Fruit fly (Drosophila melanogaster) whole organism, pupa: ENCODE measurements around the gene CSN8.

Experiments
- CG10348 ChIP-seq: fragments of 200-800 bp; sonication (Bioruptor generic); IDR thresholded peaks from 2 replicates; pipeline ENCODE4 v1.3.6; 2022; ENCODE audit warnings: missing biosample characterization, missing genetic modification characterization
- CG12605 ChIP-seq: fragments of 200-800 bp; sonication (Bioruptor generic); IDR thresholded peaks from 2 replicates; pipeline ENCODE4 v1.3.6; 2022; ENCODE audit warnings: missing biosample characterization, missing genetic modification characterization
- CG13204 ChIP-seq: fragments of 200-800 bp; sonication (Bioruptor generic); optimal IDR thresholded peaks from 2 replicates; lab custom pipeline; 2018; ENCODE audit warnings: missing biosample characterization, mild to moderate bottlenecking, missing genetic modification characterization, moderate library complexity
- CG14655 ChIP-seq: fragments of 200-800 bp; sonication (Bioruptor generic); optimal IDR thresholded peaks from 3 replicates; lab custom pipeline; 2017; ENCODE audit warnings: mild to moderate bottlenecking, missing biosample characterization, missing genetic modification reagents, missing genetic modification characterization
- CG15710 ChIP-seq: fragments of 200-800 bp; sonication (Bioruptor generic); optimal IDR thresholded peaks from 2 replicates; lab custom pipeline; 2018; ENCODE audit warnings: missing biosample characterization, mild to moderate bottlenecking, missing genetic modification characterization, moderate library complexity
- CG17806 ChIP-seq: fragments of 200-800 bp; sonication (Bioruptor generic); optimal IDR thresholded peaks from 2 replicates; lab custom pipeline; 2018; ENCODE audit warnings: missing biosample characterization, mild to moderate bottlenecking, missing genetic modification characterization, moderate library complexity
- CG32121 ChIP-seq: fragments of 200-800 bp; sonication (Bioruptor generic); IDR thresholded peaks from 2 replicates; pipeline ENCODE4 v1.3.6; 2022; ENCODE audit warnings: missing biosample characterization, missing genetic modification characterization
- CG34367 ChIP-seq: fragments of 200-800 bp; sonication (Bioruptor generic); optimal IDR thresholded peaks from 2 replicates; lab custom pipeline; 2018; ENCODE audit warnings: missing biosample characterization, mild to moderate bottlenecking, missing genetic modification characterization
- CG4496 ChIP-seq: fragments of 200-800 bp; sonication (Bioruptor generic); IDR thresholded peaks from 3 replicates; pipeline ENCODE4 v1.3.6; 2022; ENCODE audit warnings: missing biosample characterization, missing genetic modification characterization
- CG8159 ChIP-seq: fragments of 200-800 bp; sonication (Bioruptor generic); optimal IDR thresholded peaks from 3 replicates; lab custom pipeline; 2018; ENCODE audit warnings: missing biosample characterization, mild to moderate bottlenecking, missing genetic modification characterization, moderate library complexity
- CG8301 ChIP-seq: fragments of 200-800 bp; sonication (Bioruptor generic); optimal IDR thresholded peaks from 2 replicates; lab custom pipeline; 2018; ENCODE audit warnings: missing biosample characterization, mild to moderate bottlenecking, missing genetic modification characterization
- CG9948 ChIP-seq: fragments of 200-800 bp; sonication (Bioruptor generic); optimal IDR thresholded peaks from 2 replicates; lab custom pipeline; 2018; ENCODE audit warnings: missing biosample characterization, mild to moderate bottlenecking, missing genetic modification characterization, moderate library complexity
- D1 ChIP-seq: fragments of 200-800 bp; sonication (Bioruptor generic); optimal IDR thresholded peaks from 2 replicates; lab custom pipeline; 2018; ENCODE audit warnings: missing biosample characterization, mild to moderate bottlenecking, missing genetic modification characterization, moderate library complexity
- EcR ChIP-seq: fragments of 200-800 bp; sonication (Bioruptor generic); optimal IDR thresholded peaks from 3 replicates; lab custom pipeline; 2019; ENCODE audit warnings: missing biosample characterization, missing genetic modification characterization, mild to moderate bottlenecking, moderate library complexity, missing genetic modification reagents
- Ets98B ChIP-seq: fragments of 200-800 bp; sonication (Bioruptor generic); IDR thresholded peaks from 2 replicates; pipeline ENCODE4 v1.3.6; 2022; ENCODE audit warnings: missing biosample characterization, missing genetic modification characterization
- Pif1A ChIP-seq: fragments of 200-800 bp; sonication (Bioruptor generic); optimal IDR thresholded peaks from 3 replicates; lab custom pipeline; 2016; ENCODE audit warnings: missing biosample characterization, missing genetic modification characterization
- Pif1B ChIP-seq: fragments of 200-800 bp; sonication (Bioruptor generic); optimal IDR thresholded peaks from 3 replicates; lab custom pipeline; 2016; ENCODE audit warnings: missing biosample characterization, missing genetic modification characterization
- Snoo ChIP-seq: fragments of 200-800 bp; sonication (Bioruptor generic); optimal IDR thresholded peaks from 3 replicates; lab custom pipeline; 2017; ENCODE audit warnings: missing biosample characterization, mild to moderate bottlenecking, missing genetic modification characterization, inconsistent platforms
- fd96Ca ChIP-seq: fragments of 200-800 bp; sonication (Bioruptor generic); IDR thresholded peaks from 3 replicates; pipeline ENCODE4 v1.3.6; 2022; ENCODE audit warnings: missing biosample characterization, missing genetic modification characterization
- gl ChIP-seq: fragments of 200-800 bp; sonication (Bioruptor generic); optimal IDR thresholded peaks from 2 replicates; lab custom pipeline; 2018; ENCODE audit warnings: missing biosample characterization, mild to moderate bottlenecking, missing genetic modification characterization
- rn ChIP-seq: fragments of 200-800 bp; sonication (Bioruptor generic); IDR thresholded peaks from 2 replicates; pipeline ENCODE4 v1.3.6; 2022; ENCODE audit warnings: missing biosample characterization, missing genetic modification characterization

Gene CSN8

dm6 chr2L:8376717-8377116 is 12.1 kb downstream of the CSN8 start, which contains the start of the genes CG13390 and CG17294:
Gene CG13390, minus strand, starts transcription at chr2L:8376797.
Gene CG17294, plus strand, starts transcription at chr2L:8377035.
- TF ChIP-seq CG10348 (GFP tag; lab: Robert Waterston, UW), result peak; percentile 97
- peak; percentile 98 for TF ChIP-seq CG13204 (GFP tag; lab: Kevin White, UChicago)
- TF ChIP-seq fd96Ca (GFP tag; lab: Robert Waterston, UW), result peak; percentile 96
- TF ChIP-seq CG4496 (GFP tag; lab: Robert Waterston, UW), result peak; percentile 100
- peak; percentile 100 for TF ChIP-seq CG8159 (tag; lab: Kevin White, UChicago)
- peak; percentile 99 for TF ChIP-seq D1 (tag; lab: Kevin White, UChicago)
- peak; percentile 100 for TF ChIP-seq Snoo (tag; lab: Kevin White, UChicago)
- TF ChIP-seq CG9948 (tag; lab: Kevin White, UChicago), result peak; percentile 100
- peak; percentile 99 for TF ChIP-seq CG34367 (tag; lab: Kevin White, UChicago)
- peak; percentile 100 for TF ChIP-seq CG17806 (tag; lab: Kevin White, UChicago)
- peak; percentile 99 for TF ChIP-seq rn (GFP tag; lab: Robert Waterston, UW)
- TF ChIP-seq CG8301 (tag; lab: Kevin White, UChicago), result peak; percentile 99
- peak; percentile 100 for TF ChIP-seq Ets98B
- peak; percentile 98 for TF ChIP-seq gl
- peak; percentile 99 for TF ChIP-seq Pif1A (GFP tag; lab: Kevin White, UChicago)
- TF ChIP-seq Pif1B, result peak; percentile 99
- TF ChIP-seq EcR (GFP tag; lab: Kevin White, UChicago), result peak; percentile 72
- peak; percentile 100 for TF ChIP-seq CG15710 (tag; lab: Kevin White, UChicago)
- TF ChIP-seq CG12605, result peak; percentile 99
- peak; percentile 100 for TF ChIP-seq CG32121 (GFP tag; lab: Robert Waterston, UW)
- peak; percentile 100 for TF ChIP-seq CG14655 (GFP tag; lab: Kevin White, UChicago)
- TF ChIP-seq, all 21 proteins: peak for 21

DNA sequence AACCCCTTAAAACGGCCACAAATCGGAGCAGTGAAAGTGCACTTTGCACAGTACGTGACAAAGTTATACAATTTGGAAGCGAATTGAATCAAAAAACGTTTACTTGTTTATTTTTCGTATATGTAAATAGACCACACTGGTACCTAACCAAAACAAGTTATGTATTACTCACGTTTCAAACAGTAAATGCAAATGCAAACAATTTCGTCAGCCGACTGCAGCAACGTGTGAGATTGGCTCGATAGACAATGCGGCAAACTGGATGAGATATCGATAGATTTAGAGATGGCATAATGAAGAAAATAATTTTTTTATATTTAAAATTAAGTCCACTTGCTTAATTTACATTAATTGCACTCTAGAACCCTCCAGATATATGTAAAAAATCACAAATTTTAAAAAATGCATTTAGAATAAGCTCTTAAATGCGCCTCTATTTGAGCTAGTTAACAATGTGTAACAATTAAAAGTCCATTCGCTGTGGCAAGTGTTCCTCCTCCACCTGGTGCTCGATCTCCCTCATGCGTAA is 16.9 kb downstream of the CSN8 start, which contains the start of gene AlaRS:
Gene AlaRS, minus strand, starts transcription at position 257 of the 529 bp plus-strand sequence.
- TF ChIP-seq CG12605 (no peak), CG4496 (GFP tag; lab: Robert Waterston, UW) (no peak), Ets98B (peak; percentile 37), CG13204 (GFP tag; lab: Kevin White, UChicago) (no peak), CG17806 (tag; lab: Kevin White, UChicago) (peak; percentile 28), fd96Ca (GFP tag; lab: Robert Waterston, UW) (no peak), Pif1B (peak; percentile 51), CG32121 (GFP tag; lab: Robert Waterston, UW) (no peak), Snoo (tag; lab: Kevin White, UChicago) (peak; percentile 21), CG9948 (tag; lab: Kevin White, UChicago) (peak; percentile 16), CG8159 (tag; lab: Kevin White, UChicago) (peak; percentile 36), D1 (tag; lab: Kevin White, UChicago) (no peak), CG10348 (GFP tag; lab: Robert Waterston, UW) (no peak), EcR (GFP tag; lab: Kevin White, UChicago) (no peak), CG14655 (GFP tag; lab: Kevin White, UChicago) (peak; percentile 2), CG34367 (tag; lab: Kevin White, UChicago) (peak; percentile 5), Pif1A (GFP tag; lab: Kevin White, UChicago) (peak; percentile 31), CG15710 (tag; lab: Kevin White, UChicago) (peak; percentile 32), gl (no peak), rn (GFP tag; lab: Robert Waterston, UW) (no peak)
- TF ChIP-seq, all 21 proteins: peak for 10

DNA sequence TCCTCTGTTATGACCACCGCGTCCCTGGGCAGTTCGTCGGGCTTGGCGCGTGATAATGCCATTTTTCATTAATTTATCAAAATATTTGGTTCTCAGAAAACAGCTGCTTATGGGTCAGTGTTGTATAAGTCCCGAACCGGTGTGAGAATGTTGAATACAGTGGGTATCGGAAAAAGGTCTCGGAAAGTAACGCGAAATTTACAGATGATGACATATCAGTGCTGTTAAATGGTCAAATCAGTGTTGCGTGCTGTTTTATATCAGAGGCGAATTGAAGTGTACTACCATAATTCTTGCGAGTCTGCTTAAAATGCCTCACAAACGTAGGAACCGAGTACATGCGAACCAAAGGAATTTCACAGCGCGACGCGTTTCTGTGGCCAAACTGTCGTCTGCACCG is 18.0 kb downstream of the CSN8 start, which contains the start of the genes CG13392 and Rcd4:
Gene CG13392, minus strand, starts transcription at position 162 of the 400 bp plus-strand sequence.
Gene Rcd4, plus strand, starts transcription at position 216 of the 400 bp plus-strand sequence.
- TF ChIP-seq Pif1B (peak; percentile 34), CG8159 (tag; lab: Kevin White, UChicago) (peak; percentile 47), CG32121 (GFP tag; lab: Robert Waterston, UW) (no peak), CG34367 (tag; lab: Kevin White, UChicago) (peak; percentile 7), CG4496 (GFP tag; lab: Robert Waterston, UW) (peak; percentile 80), CG17806 (tag; lab: Kevin White, UChicago) (peak; percentile 34), Snoo (tag; lab: Kevin White, UChicago) (peak; percentile 67), CG12605 (no peak), Ets98B (peak; percentile 66), CG14655 (GFP tag; lab: Kevin White, UChicago) (peak; percentile 25), CG15710 (tag; lab: Kevin White, UChicago) (peak; percentile 37), CG8301 (tag; lab: Kevin White, UChicago) (peak; percentile 17), CG13204 (GFP tag; lab: Kevin White, UChicago) (no peak), rn (GFP tag; lab: Robert Waterston, UW) (peak; percentile 15; the same call in 1 of the 2 replicates), fd96Ca (GFP tag; lab: Robert Waterston, UW) (no peak; the same call in 2 of the 3 replicates), Pif1A (GFP tag; lab: Kevin White, UChicago) (peak; percentile 48), gl (peak; percentile 44), CG10348 (GFP tag; lab: Robert Waterston, UW) (no peak), CG9948 (tag; lab: Kevin White, UChicago) (no peak), EcR (GFP tag; lab: Kevin White, UChicago) (peak; percentile 0), D1 (tag; lab: Kevin White, UChicago) (no peak)

DNA sequence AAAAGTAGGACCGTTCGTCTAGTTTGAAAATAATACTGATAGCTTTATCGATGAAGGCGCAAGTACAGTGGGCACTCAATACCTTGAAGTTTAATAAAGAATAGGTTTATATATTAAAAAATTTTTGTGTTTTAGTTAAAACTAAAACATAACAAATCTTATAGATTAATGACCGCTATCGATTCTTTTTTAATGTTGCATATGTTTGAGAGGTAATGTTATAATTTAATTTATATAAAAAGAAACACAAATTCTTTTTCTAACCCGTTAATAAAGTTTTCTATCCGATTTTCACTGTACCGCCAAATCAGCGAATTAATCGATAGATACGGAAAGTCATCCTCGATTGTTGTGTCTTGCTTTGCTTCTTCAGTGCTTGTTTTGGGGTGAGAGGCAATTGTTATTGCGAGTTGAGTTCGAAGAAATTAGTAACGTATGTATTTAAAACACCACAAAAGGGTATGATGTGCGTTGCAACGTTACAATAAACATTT is 19.5 kb downstream of the CSN8 start, which contains the start of the genes Dad1 and CG13384:
Gene Dad1, minus strand, starts transcription at position 30 of the 494 bp plus-strand sequence.
Gene CG13384, plus strand, starts transcription at position 348 of the 494 bp plus-strand sequence.
- TF ChIP-seq CG14655 (GFP tag; lab: Kevin White, UChicago) (peak; percentile 93), Pif1B (peak; percentile 69), CG32121 (GFP tag; lab: Robert Waterston, UW) (peak; percentile 90), CG34367 (tag; lab: Kevin White, UChicago) (peak; percentile 86), Ets98B (peak; percentile 76), CG8301 (tag; lab: Kevin White, UChicago) (peak; percentile 86), CG4496 (GFP tag; lab: Robert Waterston, UW) (peak; percentile 88), CG15710 (tag; lab: Kevin White, UChicago) (peak; percentile 95), Snoo (tag; lab: Kevin White, UChicago) (peak; percentile 92), rn (GFP tag; lab: Robert Waterston, UW) (peak; percentile 81), CG9948 (tag; lab: Kevin White, UChicago) (peak; percentile 92), fd96Ca (GFP tag; lab: Robert Waterston, UW) (no peak), CG10348 (GFP tag; lab: Robert Waterston, UW) (peak; percentile 61; the same call in 1 of the 2 replicates), gl (peak; percentile 30), CG8159 (tag; lab: Kevin White, UChicago) (peak; percentile 96), CG12605 (peak; percentile 78), EcR (GFP tag; lab: Kevin White, UChicago) (peak; percentile 22), D1 (tag; lab: Kevin White, UChicago) (peak; percentile 86), Pif1A (GFP tag; lab: Kevin White, UChicago) (peak; percentile 33), CG13204 (GFP tag; lab: Kevin White, UChicago) (no peak), CG17806 (tag; lab: Kevin White, UChicago) (peak; percentile 92)
